Fruit fly (Drosophila melanogaster) whole organism: Measurements from ENCODE around the gene CG4658.

Source experiments
- Dll ChIP-seq: fragments of >200 bp; optimal IDR thresholded peaks from 2 replicates; lab custom pipeline; 2017
- psq ChIP-seq: fragments of >200 bp; optimal IDR thresholded peaks from 2 replicates; lab custom pipeline; 2017

- TF ChIP-seq psq (lab: Kevin White, UChicago): no peak
- TF ChIP-seq Dll: no peak
Measured at dm6 chr2L:9949178-9950062, 7.5 kb upstream of the CG4658 start.
